Worm (Caenorhabditis elegans): ENCODE results near the gene vps-8.

vps-8 gene

DNA sequence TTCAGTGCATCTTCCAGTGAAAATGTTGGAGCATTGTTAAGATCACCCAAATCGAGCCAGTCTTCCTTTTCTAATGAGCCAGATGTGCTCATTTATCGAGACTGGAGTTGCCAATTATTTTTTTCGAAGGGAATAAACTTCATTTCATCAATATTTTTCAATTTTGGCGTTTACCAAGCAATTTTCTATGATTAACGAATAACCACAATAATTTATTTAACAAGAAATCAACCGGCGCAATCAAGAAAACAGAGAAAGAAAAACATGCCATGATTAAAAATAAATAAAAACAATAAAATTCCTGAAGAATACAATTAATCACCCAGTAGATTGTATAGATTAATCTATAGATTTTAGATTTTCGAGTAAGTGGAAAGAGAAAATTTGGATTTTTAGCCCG, at the start of gene vps-8:
vps-8 (minus strand) TSS at position 101 of the 400 bp plus-strand sequence.
- TF ChIP-seq mdl-1 (tag; optimal IDR thresholded peaks at IDR 0.05) (no peak), unc-62 (GFP tag; optimal IDR thresholded peaks at IDR 0.05) (no peak), Y55F3AM.14 (GFP tag; optimal IDR thresholded peaks at IDR 0.05) (no peak), nhr-21 (tag; optimal IDR thresholded peaks at IDR 0.05) (no peak), nhr-25 (tag; optimal IDR thresholded peaks at IDR 0.05) (no peak), nhr-129 (tag; optimal IDR thresholded peaks at IDR 0.05) (no peak), ama-1 (optimal IDR thresholded peaks at IDR 0.05) (no peak), gmeb-1 (tag; optimal IDR thresholded peaks at IDR 0.05) (no peak), ztf-1 (GFP tag; conservative IDR thresholded peaks at IDR 0.05) (no peak), peb-1 (tag; optimal IDR thresholded peaks at IDR 0.05) (no peak), dmd-4 (tag; optimal IDR thresholded peaks at IDR 0.05) (no peak), fos-1 (tag; optimal IDR thresholded peaks at IDR 0.05) (no peak), sma-3 (GFP tag; optimal IDR thresholded peaks at IDR 0.05) (no peak), nhr-23 (tag; optimal IDR thresholded peaks at IDR 0.05) (no peak)

DNA sequence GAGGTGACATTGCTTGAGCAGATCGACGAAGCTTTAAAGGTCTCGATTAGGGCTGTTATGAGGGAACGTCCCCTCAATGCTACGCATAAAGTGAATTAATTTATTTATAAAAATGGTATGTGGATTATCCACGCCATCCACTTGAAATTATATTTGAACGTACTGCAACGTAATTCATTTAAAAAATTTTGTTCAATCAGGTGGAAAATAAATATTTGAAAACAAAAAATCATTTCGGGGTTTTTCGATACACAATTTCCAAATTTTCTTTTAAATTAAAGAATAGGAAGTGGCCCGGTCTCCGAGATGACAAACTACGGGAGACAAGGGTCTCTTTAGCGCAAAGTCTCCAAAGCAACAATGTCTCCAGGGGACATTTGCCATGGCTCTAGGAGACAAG, 35.8 kb upstream of the vps-8 start, which contains the start of gene oac-58:
oac-58 (minus strand) TSS at position 101 of the 400 bp plus-strand sequence.
- no peak for TF ChIP-seq egl-27 (tag; optimal IDR thresholded peaks at IDR 0.05)
- no peak for TF ChIP-seq gmeb-1 (tag; optimal IDR thresholded peaks at IDR 0.05)
- TF ChIP-seq blmp-1 (tag; optimal IDR thresholded peaks at IDR 0.05; ENCODE audit: insufficient read depth) = no peak
- no peak for TF ChIP-seq nhr-129 (tag; optimal IDR thresholded peaks at IDR 0.05)
- no peak for TF ChIP-seq nhr-25 (tag; optimal IDR thresholded peaks at IDR 0.05)
- TF ChIP-seq mdl-1 (tag; optimal IDR thresholded peaks at IDR 0.05) = no peak
- TF ChIP-seq skn-1 (tag; optimal IDR thresholded peaks at IDR 0.05) = no peak
- TF ChIP-seq ZK546.5 (tag; optimal IDR thresholded peaks at IDR 0.05) = no peak
- TF ChIP-seq Y55F3AM.14 (GFP tag; optimal IDR thresholded peaks at IDR 0.05) = no peak
- no peak for TF ChIP-seq mbf-1 (tag; optimal IDR thresholded peaks at IDR 0.05)
- no peak for TF ChIP-seq C34F6.9 (tag; optimal IDR thresholded peaks at IDR 0.05)
- TF ChIP-seq crh-2 (tag; optimal IDR thresholded peaks at IDR 0.05) = no peak
- TF ChIP-seq nhr-12 (tag; optimal IDR thresholded peaks at IDR 0.05) = no peak
- no peak for TF ChIP-seq lin-11 (tag; optimal IDR thresholded peaks at IDR 0.05)
- no peak for TF ChIP-seq nhr-11 (tag; optimal IDR thresholded peaks at IDR 0.05)
- no peak for TF ChIP-seq elt-1 (tag; optimal IDR thresholded peaks at IDR 0.05)
- no peak for TF ChIP-seq ztf-4 (tag; optimal IDR thresholded peaks at IDR 0.05)
- TF ChIP-seq elt-3 (tag; optimal IDR thresholded peaks at IDR 0.05) = no peak
- TF ChIP-seq lsy-2 (tag; optimal IDR thresholded peaks at IDR 0.05) = no peak

DNA sequence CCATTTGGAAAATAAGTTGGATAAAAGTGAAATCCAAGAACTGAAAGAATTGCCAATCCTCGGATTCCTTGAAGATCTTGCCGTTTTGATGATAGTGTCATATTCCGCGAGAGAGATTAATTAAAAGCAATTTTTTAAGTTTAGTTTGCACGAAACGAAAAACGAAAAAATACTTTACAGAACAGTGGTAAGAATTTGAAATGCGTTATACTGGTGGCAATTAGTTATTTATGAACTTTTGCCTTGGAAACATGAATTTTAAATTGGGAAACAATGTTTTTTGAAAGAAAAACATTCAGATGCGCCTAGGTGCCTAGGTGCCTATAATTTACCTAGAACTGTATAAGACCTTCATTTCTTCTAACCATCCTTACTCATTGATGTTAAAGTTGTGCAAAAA, 31.9 kb upstream of the vps-8 start, which contains the start of gene oac-57:
oac-57 (minus strand) TSS at position 101 of the 400 bp plus-strand sequence.
- no peak for TF ChIP-seq ztf-11 (tag; optimal IDR thresholded peaks at IDR 0.05)
- TF ChIP-seq ceh-82 (tag; optimal IDR thresholded peaks at IDR 0.05) = no peak
- no peak for TF ChIP-seq blmp-1 (tag; optimal IDR thresholded peaks at IDR 0.05; ENCODE audit: insufficient read depth)
- TF ChIP-seq nhr-10 (tag; optimal IDR thresholded peaks at IDR 0.05) = no peak
- no peak for TF ChIP-seq skn-1 (tag; optimal IDR thresholded peaks at IDR 0.05)
- no peak for TF ChIP-seq snpc-4 (tag; optimal IDR thresholded peaks at IDR 0.05)
- TF ChIP-seq fos-1 (tag; optimal IDR thresholded peaks at IDR 0.05) = no peak
- TF ChIP-seq ztf-1 (GFP tag; conservative IDR thresholded peaks at IDR 0.05) = no peak
- TF ChIP-seq Y55F3AM.14 (GFP tag; optimal IDR thresholded peaks at IDR 0.05) = no peak
- TF ChIP-seq elt-3 (tag; optimal IDR thresholded peaks at IDR 0.05) = no peak
- TF ChIP-seq unc-55 (GFP tag; optimal IDR thresholded peaks at IDR 0.05) = no peak
- TF ChIP-seq R02D3.7 (tag; optimal IDR thresholded peaks at IDR 0.05) = no peak
- no peak for TF ChIP-seq C34F6.9 (tag; optimal IDR thresholded peaks at IDR 0.05)
- no peak for TF ChIP-seq lsy-2 (tag; optimal IDR thresholded peaks at IDR 0.05)
- no peak for TF ChIP-seq ceh-16 (tag; optimal IDR thresholded peaks at IDR 0.05)
- no peak for TF ChIP-seq unc-39 (tag; optimal IDR thresholded peaks at IDR 0.05)
- TF ChIP-seq aly-2 (tag; optimal IDR thresholded peaks at IDR 0.05) = no peak
- no peak for TF ChIP-seq sma-9 (GFP tag; optimal IDR thresholded peaks at IDR 0.05)
- TF ChIP-seq sma-9 (tag; optimal IDR thresholded peaks at IDR 0.05) = no peak

DNA sequence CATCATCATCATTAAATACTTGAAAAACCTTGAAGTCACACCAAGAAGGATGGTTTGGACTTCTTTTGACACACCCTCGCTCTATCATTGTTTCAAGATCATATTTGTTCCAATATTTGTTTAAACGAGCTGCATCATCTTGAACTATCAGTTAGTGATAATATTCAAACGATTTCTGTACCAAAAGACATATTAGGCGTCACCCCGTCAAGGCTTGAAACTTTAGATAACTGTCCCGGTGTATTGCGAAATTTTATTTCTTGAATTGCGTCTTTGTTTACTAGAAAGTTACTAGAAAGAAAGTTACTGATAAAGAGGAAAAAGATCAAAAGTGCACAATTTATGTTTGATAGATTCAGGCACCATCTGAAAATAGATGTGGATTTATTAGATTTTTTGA, 30.2 kb upstream of the vps-8 start:
- TF ChIP-seq elt-3 (tag; optimal IDR thresholded peaks at IDR 0.05) = no peak
- TF ChIP-seq alr-1 (tag; optimal IDR thresholded peaks at IDR 0.05) = no peak
- no peak for TF ChIP-seq lin-11 (tag; optimal IDR thresholded peaks at IDR 0.05)
- TF ChIP-seq ceh-16 (tag; optimal IDR thresholded peaks at IDR 0.05) = no peak
- TF ChIP-seq lin-39 (tag; optimal IDR thresholded peaks at IDR 0.05) = no peak
- TF ChIP-seq nhr-25 (tag; optimal IDR thresholded peaks at IDR 0.05) = no peak
- peak; percentile 40 for TF ChIP-seq sma-9 (GFP tag; optimal IDR thresholded peaks at IDR 0.05)
- no peak for TF ChIP-seq sma-9 (tag; optimal IDR thresholded peaks at IDR 0.05)
- TF ChIP-seq C34F6.9 (tag; optimal IDR thresholded peaks at IDR 0.05) = no peak
- no peak for TF ChIP-seq ztf-4 (tag; optimal IDR thresholded peaks at IDR 0.05)
- peak; percentile 89 for TF ChIP-seq fos-1 (tag; optimal IDR thresholded peaks at IDR 0.05)
- no peak for TF ChIP-seq nhr-129 (tag; optimal IDR thresholded peaks at IDR 0.05)

Measured in whole organism, L2 larva.